Worm (Caenorhabditis elegans) whole organism, young adult: ENCODE measurements around the gene clec-158.

Experiments
- C06A6.2 ChIP-seq: fragments of 200-800 bp; sonication (Bioruptor generic); conservative IDR thresholded peaks from 2 replicates; pipeline ENCODE4 v1.3.6; 2022; ENCODE audit warnings: missing genetic modification characterization, missing compliant biosample characterization
- F52B5.7 ChIP-seq: sonication (generic microtip); optimal IDR thresholded peaks from 2 replicates; lab custom pipeline; 2016; ENCODE audit warnings: mild to moderate bottlenecking, missing genetic modification characterization, missing compliant biosample characterization
- Y56A3A.18 ChIP-seq: fragments of 200-800 bp; sonication (Bioruptor generic); IDR thresholded peaks from 2 replicates; pipeline ENCODE4 v1.3.6; 2022; ENCODE audit warnings: missing genetic modification reagents, missing genetic modification characterization, missing compliant biosample characterization
- Y79H2A.3 ChIP-seq: fragments of 200-800 bp; sonication (Bioruptor generic); conservative IDR thresholded peaks from 2 replicates; pipeline ENCODE4 v1.3.6; 2022; ENCODE audit warnings: missing genetic modification reagents, missing genetic modification characterization, missing compliant biosample characterization
- ama-1 ChIP-seq, 3 experiments: fragments of 150-350 bp in 1 of 3; sonication (generic microtip) in 2 of 3; optimal IDR thresholded peaks; 2 replicates each; lab custom pipeline; 2014 to 2018; ENCODE audit warnings: missing biosample characterization in 2 of 3, missing genetic modification characterization in 2 of 3, missing genetic modification reagents in 2 of 3
- aptf-3 ChIP-seq: fragments of 200-800 bp; sonication (Bioruptor generic); IDR thresholded peaks from 2 replicates; pipeline ENCODE4 v1.3.6; 2022; ENCODE audit warnings: missing genetic modification characterization, missing compliant biosample characterization
- athp-1 ChIP-seq: sonication (generic microtip); optimal IDR thresholded peaks from 2 replicates; lab custom pipeline; 2017; ENCODE audit warnings: mild to moderate bottlenecking, missing genetic modification characterization, missing compliant biosample characterization
- ceh-100 ChIP-seq: fragments of 200-800 bp; sonication (Bioruptor generic); IDR thresholded peaks from 2 replicates; pipeline ENCODE4 v1.3.6; 2022; ENCODE audit warnings: missing genetic modification reagents, missing genetic modification characterization, missing compliant biosample characterization
- ceh-58 ChIP-seq: fragments of 200-800 bp; sonication (Bioruptor generic); IDR thresholded peaks from 2 replicates; pipeline ENCODE4 v1.3.6; 2022; ENCODE audit warnings: missing genetic modification characterization, missing compliant biosample characterization
- dox-1 ChIP-seq: fragments of 200-800 bp; sonication (Bioruptor generic); IDR thresholded peaks from 2 replicates; pipeline ENCODE4 v1.3.6; 2022; ENCODE audit warnings: missing genetic modification reagents, missing genetic modification characterization, missing compliant biosample characterization
- efl-1 ChIP-seq: fragments of 150-350 bp; optimal IDR thresholded peaks from 2 replicates; lab custom pipeline; 2014; ENCODE audit warnings: missing biosample characterization, missing genetic modification reagents, missing genetic modification characterization
- egl-18 ChIP-seq: fragments of 200-800 bp; sonication (Bioruptor generic); IDR thresholded peaks from 2 replicates; pipeline ENCODE4 v1.3.6; 2022; ENCODE audit warnings: missing genetic modification reagents, missing genetic modification characterization, missing compliant biosample characterization
- ets-4 ChIP-seq: fragments of 200-800 bp; sonication (Bioruptor generic); optimal IDR thresholded peaks from 2 replicates; lab custom pipeline; 2018; ENCODE audit warnings: mild to moderate bottlenecking, missing genetic modification characterization, missing compliant biosample characterization
- fkh-3 ChIP-seq: sonication (generic microtip); optimal IDR thresholded peaks from 2 replicates; lab custom pipeline; 2016; ENCODE audit warnings: mild to moderate bottlenecking, missing genetic modification characterization, missing compliant biosample characterization
- hlh-12 ChIP-seq: sonication (generic microtip); optimal IDR thresholded peaks from 2 replicates; lab custom pipeline; 2016; ENCODE audit warnings: missing genetic modification characterization, missing compliant biosample characterization
- hlh-26 ChIP-seq: fragments of 200-800 bp; sonication (Bioruptor generic); conservative IDR thresholded peaks from 2 replicates; pipeline ENCODE4 v1.3.6; 2022; ENCODE audit warnings: missing genetic modification reagents, missing genetic modification characterization, missing compliant biosample characterization
- hrde-1 ChIP-seq: sonication (generic microtip); optimal IDR thresholded peaks from 2 replicates; lab custom pipeline; 2016; ENCODE audit warnings: missing genetic modification characterization, mild to moderate bottlenecking, missing compliant biosample characterization, moderate library complexity, missing genotype, missing genetic modification reagents, borderline replicate concordance
- hsf-1 ChIP-seq: fragments of 200-800 bp; sonication (Bioruptor generic); IDR thresholded peaks from 2 replicates; pipeline ENCODE4 v1.3.6; 2022; ENCODE audit warnings: missing genetic modification reagents, missing genetic modification characterization, missing compliant biosample characterization
- lag-1 ChIP-seq: fragments of 200-800 bp; sonication (Bioruptor generic); IDR thresholded peaks from 2 replicates; pipeline ENCODE4 v1.3.6; 2022; ENCODE audit warnings: missing genetic modification reagents, missing genetic modification characterization, missing compliant biosample characterization
- let-526 ChIP-seq: fragments of 200-800 bp; sonication (Bioruptor generic); IDR thresholded peaks from 2 replicates; pipeline ENCODE4 v1.3.6; 2022; ENCODE audit warnings: missing genetic modification reagents, missing genetic modification characterization, missing compliant biosample characterization
- lin-54 ChIP-seq: fragments of 200-800 bp; sonication (Bioruptor generic); optimal IDR thresholded peaks from 2 replicates; lab custom pipeline; 2018; ENCODE audit warnings: mild to moderate bottlenecking, missing genetic modification characterization, missing compliant biosample characterization
- lir-1 ChIP-seq: fragments of 200-800 bp; sonication (Bioruptor generic); conservative IDR thresholded peaks from 2 replicates; pipeline ENCODE4 v1.3.6; 2022; ENCODE audit warnings: missing genetic modification reagents, missing genetic modification characterization, missing compliant biosample characterization
- lsy-27 ChIP-seq: sonication (generic microtip); optimal IDR thresholded peaks from 2 replicates; lab custom pipeline; 2017; ENCODE audit warnings: missing genetic modification characterization, mild to moderate bottlenecking, missing compliant biosample characterization, antibody characterized with exemption, missing genotype, borderline replicate concordance; ENCODE audit not compliant: insufficient read depth
- madf-3 ChIP-seq: fragments of 200-800 bp; sonication (Bioruptor generic); IDR thresholded peaks from 2 replicates; pipeline ENCODE4 v1.3.6; 2022; ENCODE audit warnings: missing genetic modification reagents, missing genetic modification characterization, missing compliant biosample characterization
- madf-6 ChIP-seq: fragments of 200-800 bp; sonication (Bioruptor generic); IDR thresholded peaks from 2 replicates; pipeline ENCODE4 v1.3.6; 2022; ENCODE audit warnings: missing genetic modification reagents, missing genetic modification characterization, missing compliant biosample characterization
- mel-28 ChIP-seq: sonication (generic microtip); optimal IDR thresholded peaks from 2 replicates; lab custom pipeline; 2016; ENCODE audit warnings: borderline replicate concordance, mild to moderate bottlenecking, missing genetic modification characterization, missing compliant biosample characterization
- nhr-27 ChIP-seq: fragments of 200-800 bp; sonication (Bioruptor generic); optimal IDR thresholded peaks from 2 replicates; lab custom pipeline; 2018; ENCODE audit warnings: mild to moderate bottlenecking, missing genetic modification characterization, moderate library complexity, missing compliant biosample characterization
- nhr-80 ChIP-seq: sonication (generic microtip); optimal IDR thresholded peaks from 2 replicates; lab custom pipeline; 2016; ENCODE audit warnings: missing genetic modification characterization, missing compliant biosample characterization
- sea-2 ChIP-seq: fragments of 200-800 bp; sonication (Bioruptor generic); IDR thresholded peaks from 2 replicates; pipeline ENCODE4 v1.3.6; 2022; ENCODE audit warnings: missing genetic modification characterization, missing compliant biosample characterization
- tbx-9 ChIP-seq: sonication (generic microtip); optimal IDR thresholded peaks from 2 replicates; lab custom pipeline; 2016; ENCODE audit warnings: borderline replicate concordance, missing genetic modification characterization, inconsistent platforms, missing compliant biosample characterization
- xnd-1 ChIP-seq: sonication (generic microtip); optimal IDR thresholded peaks from 2 replicates; lab custom pipeline; 2016; ENCODE audit warnings: missing genotype, missing genetic modification reagents, missing genetic modification characterization, missing compliant biosample characterization
- zim-3 ChIP-seq: sonication (generic microtip); optimal IDR thresholded peaks from 2 replicates; lab custom pipeline; 2017; ENCODE audit warnings: mild to moderate bottlenecking, missing genetic modification characterization, moderate library complexity, missing compliant biosample characterization
- ztf-22 ChIP-seq: fragments of 200-800 bp; sonication (Bioruptor generic); optimal IDR thresholded peaks from 2 replicates; lab custom pipeline; 2018; ENCODE audit warnings: mild to moderate bottlenecking, missing genetic modification characterization, moderate library complexity, missing compliant biosample characterization
- ztf-25 ChIP-seq: fragments of 200-800 bp; sonication (Bioruptor generic); IDR thresholded peaks from 2 replicates; pipeline ENCODE4 v1.3.6; 2022; ENCODE audit warnings: missing genetic modification reagents, missing genetic modification characterization, missing compliant biosample characterization
- ztf-28 ChIP-seq: fragments of 200-800 bp; sonication (Bioruptor generic); IDR thresholded peaks from 2 replicates; pipeline ENCODE4 v1.3.6; 2022; ENCODE audit warnings: missing genetic modification reagents, missing genetic modification characterization, missing compliant biosample characterization
- ztf-3 ChIP-seq: fragments of 200-800 bp; sonication (Bioruptor generic); optimal IDR thresholded peaks from 2 replicates; lab custom pipeline; 2018; ENCODE audit warnings: mild to moderate bottlenecking, missing genetic modification characterization, missing compliant biosample characterization

clec-158 gene

ce11 chrIII:6848654-6849204, 10.7 kb downstream of the clec-158 start, which contains the start of gene dhhc-5:
Gene dhhc-5 (minus strand): TSS chrIII:6849059.
- peak; percentile 56 for TF ChIP-seq nhr-80
- TF ChIP-seq aptf-3 (GFP tag; lab: Robert Waterston, UW) = no peak

ce11 chrIII:6839091-6839490, 20.3 kb downstream of the clec-158 start:
- TF ChIP-seq xnd-1 (tag; lab: Kevin White, UChicago) (no peak), lir-1 (GFP tag; lab: Robert Waterston, UW) (no peak), athp-1 (tag; lab: Kevin White, UChicago) (no peak), ceh-58 (GFP tag; lab: Robert Waterston, UW) (no peak), ztf-28 (GFP tag; lab: Robert Waterston, UW) (no peak), ztf-25 (no peak), Y79H2A.3 (GFP tag; lab: Robert Waterston, UW) (no peak), Y56A3A.18 (no peak), dox-1 (GFP tag; lab: Robert Waterston, UW) (no peak), efl-1 (GFP tag; lab: Kevin White, UChicago) (no peak), egl-18 (no peak), ztf-22 (GFP tag; lab: Kevin White, UChicago) (no peak)
- TF ChIP-seq, all 124 proteins: peak for 0

DNA sequence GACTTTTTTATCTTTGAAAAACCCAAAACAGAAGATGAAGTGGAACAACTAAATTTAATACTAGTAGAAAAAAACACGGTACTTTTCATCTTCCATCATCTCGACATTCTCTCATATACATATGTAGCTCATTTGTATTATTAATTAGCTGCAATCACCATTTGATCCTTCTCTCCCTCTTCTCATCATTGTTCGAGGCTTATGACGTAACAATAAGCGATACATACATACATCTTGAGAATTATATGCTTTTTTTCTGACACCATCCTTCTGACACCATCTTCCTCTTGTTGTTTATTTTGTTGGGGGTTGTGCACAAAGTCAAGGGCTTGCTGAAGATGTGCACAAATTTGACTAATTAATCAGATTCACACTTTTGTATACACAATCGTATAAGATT, 22.1 kb downstream of the clec-158 start:
- TF ChIP-seq hrde-1 = no peak
- TF ChIP-seq let-526 (GFP tag; lab: Robert Waterston, UW) = no peak
- no peak for TF ChIP-seq mel-28 (tag; lab: Kevin White, UChicago)
- TF ChIP-seq madf-6 (GFP tag; lab: Robert Waterston, UW) = no peak
- TF ChIP-seq lin-54 (GFP tag; lab: Kevin White, UChicago) = no peak
- TF ChIP-seq ceh-100 (GFP tag; lab: Robert Waterston, UW) = no peak
- TF ChIP-seq tbx-9 = no peak
- no peak for TF ChIP-seq dox-1 (GFP tag; lab: Robert Waterston, UW)

- TF ChIP-seq ztf-3 (GFP tag; lab: Kevin White, UChicago) = no peak
- TF ChIP-seq ama-1 (optimal IDR thresholded peaks at IDR 0.05; lab: Kevin White, UChicago) = no peak
- no peak for TF ChIP-seq ama-1 (GFP tag; optimal IDR thresholded peaks at IDR 0.05; lab: Kevin White, UChicago)
- no peak for TF ChIP-seq madf-3 (GFP tag; lab: Robert Waterston, UW)
- TF ChIP-seq hlh-12 (tag; lab: Kevin White, UChicago) = no peak
- no peak for TF ChIP-seq hsf-1 (GFP tag; lab: Robert Waterston, UW)
- no peak for TF ChIP-seq xnd-1 (tag; lab: Kevin White, UChicago)
- no peak for TF ChIP-seq sea-2
- no peak for TF ChIP-seq lag-1
- no peak for TF ChIP-seq hlh-26
- no peak for TF ChIP-seq lsy-27 (tag; lab: Kevin White, UChicago)
- TF ChIP-seq fkh-3 (tag; lab: Kevin White, UChicago) = no peak
- TF ChIP-seq, all 124 proteins: peak for 0
Observed at ce11 chrIII:6831312-6831711, 28.1 kb downstream of the clec-158 start.

ce11 chrIII:6826137-6826536, 33.2 kb downstream of the clec-158 start:
- TF ChIP-seq C06A6.2 = no peak
- no peak for TF ChIP-seq nhr-27 (tag; lab: Kevin White, UChicago)
- TF ChIP-seq ets-4 = no peak
- TF ChIP-seq F52B5.7 (tag; lab: Kevin White, UChicago) = no peak
- TF ChIP-seq zim-3 (tag; lab: Kevin White, UChicago) = no peak
